Fruit fly (Drosophila melanogaster) S2 (cell line): Measurements from ENCODE around the gene beat-IIIa.

Experiments used
- CG8478 ChIP-seq: fragments of >200 bp; optimal IDR thresholded peaks from 2 replicates; lab custom pipeline; 2018
- CTCF ChIP-seq, 2 experiments: fragments of >200 bp; optimal IDR thresholded peaks; 2 replicates each; lab custom pipeline; 2018

Gene beat-IIIa

dm6 chr2L:17221462-17221861 lies 90.6 kb downstream of the beat-IIIa start:
- no peak for TF ChIP-seq CTCF (optimal IDR thresholded peaks at IDR 0.05; lab: Kevin White, UChicago)
- no peak for TF ChIP-seq CG8478 (lab: Kevin White, UChicago)

dm6 chr2L:17222176-17222575 lies 91.4 kb downstream of the beat-IIIa start:
- no peak for TF ChIP-seq CTCF (optimal IDR thresholded peaks at IDR 0.05; lab: Kevin White, UChicago)
- TF ChIP-seq CG8478 (lab: Kevin White, UChicago) = no peak
